Fruit fly (Drosophila melanogaster) whole organism, embryonic: Measurements from ENCODE around the gene eIF2Bepsilon.

ENCODE experiments used
- Adf1 ChIP-seq: fragments of 200-800 bp; sonication (Bioruptor generic); IDR thresholded peaks from 2 replicates; pipeline ENCODE4 v1.3.6; 2022; ENCODE audit warnings: missing biosample characterization, missing genetic modification characterization
- Atf6 ChIP-seq: fragments of 200-800 bp; sonication (Bioruptor generic); IDR thresholded peaks from 2 replicates; pipeline ENCODE4 v1.3.6; 2022; ENCODE audit warnings: missing biosample characterization, missing genetic modification characterization
- BEAF-32 ChIP-seq: fragments of 200-800 bp; sonication (Bioruptor generic); optimal IDR thresholded peaks from 3 replicates; lab custom pipeline; 2017; ENCODE audit warnings: missing biosample characterization, missing genetic modification characterization, mild to moderate bottlenecking, moderate library complexity, missing genetic modification reagents
- CG10565 ChIP-seq: fragments of 200-800 bp; sonication (Bioruptor generic); optimal IDR thresholded peaks from 3 replicates; lab custom pipeline; 2016; ENCODE audit warnings: missing biosample characterization, mild to moderate bottlenecking, missing genetic modification characterization
- CG12744 ChIP-seq: fragments of 200-800 bp; sonication (Bioruptor generic); optimal IDR thresholded peaks from 2 replicates; lab custom pipeline; 2016; ENCODE audit warnings: missing biosample characterization, missing genetic modification characterization
- CG12769 ChIP-seq: fragments of 200-800 bp; sonication (Bioruptor generic); optimal IDR thresholded peaks from 2 replicates; lab custom pipeline; 2019; ENCODE audit warnings: missing biosample characterization, mild to moderate bottlenecking, missing genetic modification characterization, moderate library complexity
- CG13287 ChIP-seq: fragments of 200-800 bp; sonication (Bioruptor generic); IDR thresholded peaks from 2 replicates; pipeline ENCODE4 v1.3.6; 2022; ENCODE audit warnings: missing biosample characterization, missing genetic modification characterization; ENCODE audit not compliant: partially characterized antibody
- CG17829 ChIP-seq: fragments of 200-800 bp; optimal IDR thresholded peaks from 2 replicates; lab custom pipeline; 2019; ENCODE audit warnings: missing biosample characterization, mild to moderate bottlenecking, missing genetic modification characterization, moderate library complexity
- CG1792 ChIP-seq: fragments of 200-800 bp; sonication (Bioruptor generic); optimal IDR thresholded peaks from 2 replicates; lab custom pipeline; 2016; ENCODE audit warnings: missing biosample characterization, missing genetic modification characterization
- CG2202 ChIP-seq: fragments of 200-800 bp; sonication (Bioruptor generic); optimal IDR thresholded peaks from 2 replicates; lab custom pipeline; 2018; ENCODE audit warnings: missing biosample characterization, mild to moderate bottlenecking, missing genetic modification characterization
- CG30431 ChIP-seq: fragments of 200-800 bp; sonication (Bioruptor generic); optimal IDR thresholded peaks from 2 replicates; lab custom pipeline; 2017; ENCODE audit warnings: missing biosample characterization, missing genetic modification characterization
- CG31224 ChIP-seq: fragments of 200-800 bp; sonication (Bioruptor generic); IDR thresholded peaks from 2 replicates; pipeline ENCODE4 v1.3.6; 2022; ENCODE audit warnings: missing biosample characterization, missing genetic modification characterization
- CG3163 ChIP-seq: fragments of 200-800 bp; sonication (Bioruptor generic); optimal IDR thresholded peaks from 3 replicates; lab custom pipeline; 2016; ENCODE audit warnings: missing biosample characterization, missing genetic modification characterization
- CG32767 ChIP-seq: fragments of 200-800 bp; sonication (Bioruptor generic); IDR thresholded peaks from 2 replicates; pipeline ENCODE4 v1.3.6; 2022; ENCODE audit warnings: missing biosample characterization, missing genetic modification characterization
- CG3281 ChIP-seq: fragments of 200-800 bp; sonication (Bioruptor generic); optimal IDR thresholded peaks from 3 replicates; lab custom pipeline; 2017; ENCODE audit warnings: missing biosample characterization, mild to moderate bottlenecking, missing genetic modification characterization
- CG4360 ChIP-seq: fragments of 200-800 bp; sonication (Bioruptor generic); IDR thresholded peaks from 2 replicates; pipeline ENCODE4 v1.3.6; 2022; ENCODE audit warnings: missing biosample characterization, missing genetic modification characterization
- CG5180 ChIP-seq: fragments of 200-800 bp; sonication (Bioruptor generic); optimal IDR thresholded peaks from 3 replicates; lab custom pipeline; 2017; ENCODE audit warnings: missing biosample characterization, missing genetic modification characterization, mild to moderate bottlenecking, moderate library complexity, missing genetic modification reagents
- CG6854 ChIP-seq: fragments of 200-800 bp; sonication (Bioruptor generic); optimal IDR thresholded peaks from 3 replicates; lab custom pipeline; 2017; ENCODE audit warnings: missing biosample characterization, mild to moderate bottlenecking, missing genetic modification characterization
- CG8478 ChIP-seq: fragments of >200 bp; optimal IDR thresholded peaks from 2 replicates; lab custom pipeline; 2018
- Deaf1 ChIP-seq: fragments of 200-800 bp; optimal IDR thresholded peaks from 3 replicates; lab custom pipeline; 2019; ENCODE audit warnings: missing biosample characterization, mild to moderate bottlenecking, missing genetic modification characterization, moderate library complexity
- Dref ChIP-seq: fragments of 200-800 bp; sonication (Bioruptor generic); IDR thresholded peaks from 2 replicates; pipeline ENCODE4 v1.3.6; 2022; ENCODE audit warnings: missing biosample characterization, missing genetic modification characterization
- ERR ChIP-seq: fragments of 200-800 bp; sonication (Bioruptor generic); optimal IDR thresholded peaks from 2 replicates; lab custom pipeline; 2016; ENCODE audit warnings: missing biosample characterization, missing genetic modification characterization
- HmgZ ChIP-seq: fragments of 200-800 bp; sonication (Bioruptor generic); optimal IDR thresholded peaks from 2 replicates; lab custom pipeline; 2018; ENCODE audit warnings: missing biosample characterization, mild to moderate bottlenecking, missing genetic modification characterization
- Hmr ChIP-seq: fragments of 200-800 bp; sonication (Bioruptor generic); optimal IDR thresholded peaks from 3 replicates; lab custom pipeline; 2017; ENCODE audit warnings: mild to moderate bottlenecking, missing biosample characterization, missing genetic modification reagents, missing genetic modification characterization
- NFAT ChIP-seq: fragments of 200-800 bp; sonication (Bioruptor generic); IDR thresholded peaks from 2 replicates; pipeline ENCODE4 v1.3.6; 2022; ENCODE audit warnings: missing biosample characterization, missing genetic modification characterization
- Poxn ChIP-seq: fragments of 200-800 bp; sonication (Bioruptor generic); IDR thresholded peaks from 2 replicates; pipeline ENCODE4 v1.3.6; 2022; ENCODE audit warnings: missing biosample characterization, missing genetic modification characterization
- Scr ChIP-seq: fragments of 200-800 bp; sonication (Bioruptor generic); IDR thresholded peaks from 2 replicates; pipeline ENCODE4 v1.3.6; 2022; ENCODE audit warnings: missing biosample characterization, missing genetic modification characterization; ENCODE audit not compliant: partially characterized antibody
- Sry-β ChIP-seq: fragments of 200-800 bp; sonication (Bioruptor generic); optimal IDR thresholded peaks from 2 replicates; lab custom pipeline; 2018; ENCODE audit warnings: missing biosample characterization, mild to moderate bottlenecking, missing genetic modification characterization, moderate library complexity
- ash1 ChIP-seq: fragments of 200-800 bp; sonication (Bioruptor generic); optimal IDR thresholded peaks from 2 replicates; lab custom pipeline; 2018; ENCODE audit warnings: missing biosample characterization, mild to moderate bottlenecking, missing genetic modification characterization
- az2 ChIP-seq: fragments of 200-800 bp; sonication (Bioruptor generic); optimal IDR thresholded peaks from 3 replicates; lab custom pipeline; 2016; ENCODE audit warnings: missing biosample characterization, missing genetic modification characterization
- cg ChIP-seq: fragments of 200-800 bp; sonication (Bioruptor generic); optimal IDR thresholded peaks from 3 replicates; lab custom pipeline; 2019; ENCODE audit warnings: missing biosample characterization, mild to moderate bottlenecking, missing genetic modification characterization, moderate library complexity
- chinmo ChIP-seq: fragments of 200-800 bp; sonication (Bioruptor generic); IDR thresholded peaks from 4 replicates; pipeline ENCODE4 v1.3.6; 2022; ENCODE audit warnings: missing biosample characterization, missing genetic modification characterization; ENCODE audit not compliant: partially characterized antibody
- dati ChIP-seq: fragments of 200-800 bp; sonication (Bioruptor generic); IDR thresholded peaks from 2 replicates; pipeline ENCODE4 v1.3.6; 2022; ENCODE audit warnings: missing biosample characterization, missing genetic modification characterization
- dmrt11E ChIP-seq: fragments of 200-800 bp; sonication (Bioruptor generic); optimal IDR thresholded peaks from 3 replicates; lab custom pipeline; 2018; ENCODE audit warnings: missing biosample characterization, mild to moderate bottlenecking, missing genetic modification characterization, moderate library complexity
- dmrt99B ChIP-seq: fragments of 200-800 bp; sonication (Bioruptor generic); optimal IDR thresholded peaks from 2 replicates; lab custom pipeline; 2018; ENCODE audit warnings: missing biosample characterization, mild to moderate bottlenecking, missing genetic modification characterization, moderate library complexity
- emc ChIP-seq: fragments of 200-800 bp; sonication (Bioruptor generic); optimal IDR thresholded peaks from 2 replicates; lab custom pipeline; 2016; ENCODE audit warnings: missing biosample characterization, missing genetic modification characterization
- ewg ChIP-seq: fragments of 200-800 bp; sonication (Bioruptor generic); optimal IDR thresholded peaks from 3 replicates; lab custom pipeline; 2017; ENCODE audit warnings: mild to moderate bottlenecking, missing biosample characterization, missing genetic modification reagents, missing genetic modification characterization
- gcm ChIP-seq: fragments of 200-800 bp; sonication (Bioruptor generic); optimal IDR thresholded peaks from 2 replicates; lab custom pipeline; 2019; ENCODE audit warnings: missing biosample characterization, mild to moderate bottlenecking, missing genetic modification characterization, moderate library complexity
- gsb ChIP-seq: fragments of 200-800 bp; sonication (Bioruptor generic); IDR thresholded peaks from 2 replicates; pipeline ENCODE4 v1.3.6; 2022; ENCODE audit warnings: missing biosample characterization, missing genetic modification characterization
- her ChIP-seq: fragments of 200-800 bp; sonication (Bioruptor generic); optimal IDR thresholded peaks from 2 replicates; lab custom pipeline; 2016; ENCODE audit warnings: missing biosample characterization, missing genetic modification characterization
- insv ChIP-seq, 2 experiments: fragments of 200-800 bp; sonication (Bioruptor generic); optimal IDR thresholded peaks; 3 replicates each; lab custom pipeline; 2016 to 2018; ENCODE audit warnings: missing biosample characterization in 2 of 2, missing genetic modification characterization in 2 of 2
- jing ChIP-seq: fragments of 200-800 bp; sonication (Bioruptor generic); optimal IDR thresholded peaks from 2 replicates; lab custom pipeline; 2018; ENCODE audit warnings: missing biosample characterization, mild to moderate bottlenecking, missing genetic modification characterization
- nerfin-1 ChIP-seq: fragments of 200-800 bp; sonication (Bioruptor generic); optimal IDR thresholded peaks from 3 replicates; lab custom pipeline; 2019; ENCODE audit warnings: missing biosample characterization, mild to moderate bottlenecking, missing genetic modification characterization, moderate library complexity
- nom ChIP-seq: fragments of 200-800 bp; sonication (Bioruptor generic); optimal IDR thresholded peaks from 2 replicates; lab custom pipeline; 2017; ENCODE audit warnings: missing biosample characterization, missing genetic modification characterization, mild to moderate bottlenecking, moderate library complexity, missing genetic modification reagents
- pzg ChIP-seq: fragments of 200-800 bp; sonication (Bioruptor generic); optimal IDR thresholded peaks from 3 replicates; lab custom pipeline; 2018; ENCODE audit warnings: missing biosample characterization, mild to moderate bottlenecking, missing genetic modification characterization, moderate library complexity
- scrt ChIP-seq: fragments of 200-800 bp; sonication (Bioruptor generic); optimal IDR thresholded peaks from 2 replicates; lab custom pipeline; 2018; ENCODE audit warnings: missing biosample characterization, mild to moderate bottlenecking, missing genetic modification characterization, moderate library complexity
- stwl ChIP-seq: fragments of 200-800 bp; sonication (Bioruptor generic); optimal IDR thresholded peaks from 3 replicates; lab custom pipeline; 2018; ENCODE audit warnings: missing biosample characterization, mild to moderate bottlenecking, missing genetic modification characterization, moderate library complexity
- trem ChIP-seq: fragments of 200-800 bp; optimal IDR thresholded peaks from 3 replicates; lab custom pipeline; 2019; ENCODE audit warnings: missing biosample characterization, mild to moderate bottlenecking, missing genetic modification characterization, moderate library complexity

Gene eIF2Bepsilon

dm6 chrX:1900123-1900818 lies 22.4 kb downstream of the eIF2Bepsilon start, which contains the start of gene arm (continued):
- TF ChIP-seq CG10565 (GFP tag; lab: Kevin White, UChicago), result no peak
- TF ChIP-seq Sry-β (GFP tag; lab: Kevin White, UChicago), result no peak
- TF ChIP-seq dmrt11E, result no peak
- TF ChIP-seq CG2202 (tag; lab: Kevin White, UChicago), result no peak
- no peak for TF ChIP-seq NFAT (GFP tag; lab: Robert Waterston, UW)
- TF ChIP-seq CG12744 (GFP tag; lab: Kevin White, UChicago), result no peak
- no peak for TF ChIP-seq ERR (GFP tag; lab: Kevin White, UChicago)
- no peak for TF ChIP-seq dati (GFP tag; lab: Robert Waterston, UW)
- no peak for TF ChIP-seq CG5180 (GFP tag; lab: Kevin White, UChicago)
- TF ChIP-seq ash1, result no peak
- TF ChIP-seq CG3281, result no peak
- no peak for TF ChIP-seq CG1792
- no peak for TF ChIP-seq Atf6 (GFP tag; lab: Robert Waterston, UW)
- TF ChIP-seq gsb (GFP tag; lab: Robert Waterston, UW), result no peak
- TF ChIP-seq her, result no peak
- TF ChIP-seq emc (GFP tag; lab: Kevin White, UChicago), result no peak
- TF ChIP-seq az2, result no peak
- TF ChIP-seq CG13287 (GFP tag; lab: Robert Waterston, UW), result no peak; the same call in 1 of the 2 replicates
- TF ChIP-seq CG30431 (GFP tag; lab: Kevin White, UChicago), result no peak
- TF ChIP-seq, all 482 proteins: peak for 38

dm6 chrX:1899445-1900085 lies 23.1 kb downstream of the eIF2Bepsilon start:
- TF ChIP-seq chinmo (GFP tag; lab: Robert Waterston, UW) (0 out of 4 replicates have a peak, but pooled peaks have one; percentile 60), CG17829 (tag; lab: Kevin White, UChicago) (peak; percentile 37), HmgZ (tag; lab: Kevin White, UChicago) (peak; percentile 19), Deaf1 (tag; lab: Kevin White, UChicago) (no peak), CG3281 (peak; percentile 15), jing (GFP tag; lab: Kevin White, UChicago) (no peak), CG8478 (lab: Kevin White, UChicago) (peak; percentile 80), Adf1 (0 out of 2 replicates have a peak, but pooled peaks have one; percentile 12), gcm (no peak), nerfin-1 (peak; percentile 89), dmrt99B (tag; lab: Kevin White, UChicago) (no peak), scrt (GFP tag; lab: Kevin White, UChicago) (peak; percentile 32), CG3163 (GFP tag; lab: Kevin White, UChicago) (peak; percentile 9), Scr (0 out of 2 replicates have a peak, but pooled peaks have one; percentile 21), BEAF-32 (GFP tag; lab: Kevin White, UChicago) (no peak), Hmr (GFP tag; lab: Kevin White, UChicago) (no peak), cg (GFP tag; lab: Kevin White, UChicago) (peak; percentile 88), CG12769 (peak; percentile 81), CG32767 (peak; percentile 94), nom (GFP tag; lab: Kevin White, UChicago) (peak; percentile 43), Dref (GFP tag; lab: Robert Waterston, UW) (no peak), CG4360 (peak; percentile 42; the same call in 1 of the 2 replicates), CG31224 (GFP tag; lab: Robert Waterston, UW) (no peak), CG6854 (GFP tag; lab: Kevin White, UChicago) (no peak), Poxn (GFP tag; lab: Robert Waterston, UW) (no peak), pzg (GFP tag; lab: Kevin White, UChicago) (peak; percentile 16), ewg (peak; percentile 59), stwl (tag; lab: Kevin White, UChicago) (peak; percentile 10), insv (GFP tag; optimal IDR thresholded peaks at IDR 0.05; lab: Kevin White, UChicago) (peak in 1 of 2 experiments; percentile 22), trem (tag; lab: Kevin White, UChicago) (peak; percentile 13)
